Worm (Caenorhabditis elegans): ENCODE measurements around the gene ril-2.
A peak's percentile ranks its signal among the peaks of the same experiment; 100 is the strongest.

ril-2 gene

ce11 chrV:12596795-12597194 lies 2.2 kb downstream of the ril-2 start:
- TF ChIP-seq fkh-6 (tag; optimal IDR thresholded peaks at IDR 0.05), result peak; percentile 53
- no peak for TF ChIP-seq ceh-45 (GFP tag; IDR thresholded peaks at IDR 0.05)
- no peak for TF ChIP-seq fkh-10 (GFP tag; optimal IDR thresholded peaks at IDR 0.05)
- no peak for TF ChIP-seq dmd-4 (tag; optimal IDR thresholded peaks at IDR 0.05; ENCODE audit: borderline replicate concordance)
- peak; percentile 31 for TF ChIP-seq hlh-8 (tag; optimal IDR thresholded peaks at IDR 0.05)
- peak; percentile 24 for TF ChIP-seq madf-2 (tag; optimal IDR thresholded peaks at IDR 0.05)
- TF ChIP-seq ceh-9 (tag; optimal IDR thresholded peaks at IDR 0.05), result no peak
- peak; percentile 78 for TF ChIP-seq ceh-34 (tag; optimal IDR thresholded peaks at IDR 0.05)
- TF ChIP-seq fax-1 (tag; optimal IDR thresholded peaks at IDR 0.05), result peak; percentile 46
- no peak for TF ChIP-seq ceh-24 (tag; optimal IDR thresholded peaks at IDR 0.05)
- TF ChIP-seq unc-86 (tag; optimal IDR thresholded peaks at IDR 0.05), result peak; percentile 37
- TF ChIP-seq eyg-1 (tag; optimal IDR thresholded peaks at IDR 0.05), result peak; percentile 60
- peak; percentile 51 for TF ChIP-seq nhr-232 (tag; optimal IDR thresholded peaks at IDR 0.05)
- TF ChIP-seq pha-2 (tag; optimal IDR thresholded peaks at IDR 0.05), result peak; percentile 72
- peak; percentile 89 for TF ChIP-seq elt-2 (tag; optimal IDR thresholded peaks at IDR 0.05)
- peak; percentile 33 for TF ChIP-seq hlh-15 (tag; optimal IDR thresholded peaks at IDR 0.05)
- no peak for TF ChIP-seq unc-42 (tag; optimal IDR thresholded peaks at IDR 0.05)
- TF ChIP-seq syd-9 (tag; optimal IDR thresholded peaks at IDR 0.05), result peak; percentile 63
- peak; percentile 68 for TF ChIP-seq ceh-14 (tag; optimal IDR thresholded peaks at IDR 0.05)
- TF ChIP-seq dve-1 (tag; optimal IDR thresholded peaks at IDR 0.05), result peak; percentile 52
- TF ChIP-seq odd-2 (tag; optimal IDR thresholded peaks at IDR 0.05), result peak; percentile 37
- TF ChIP-seq ceh-48 (tag; optimal IDR thresholded peaks at IDR 0.05), result peak; percentile 66
- TF ChIP-seq sox-2 (GFP tag; IDR thresholded peaks at IDR 0.05), result no peak
- no peak for TF ChIP-seq ceh-22 (tag; optimal IDR thresholded peaks at IDR 0.05)
- peak; percentile 40 for TF ChIP-seq Y22D7AL.16 (tag; optimal IDR thresholded peaks at IDR 0.05)
- TF ChIP-seq K02D7.2 (tag; optimal IDR thresholded peaks at IDR 0.05), result peak; percentile 40
- no peak for TF ChIP-seq hlh-30 (tag; optimal IDR thresholded peaks at IDR 0.05; ENCODE audit: insufficient read depth)
- peak; percentile 55 for TF ChIP-seq tbx-2 (tag; optimal IDR thresholded peaks at IDR 0.05)
- TF ChIP-seq ama-1 (optimal IDR thresholded peaks at IDR 0.05), result no peak
- peak; percentile 63 for TF ChIP-seq ceh-6 (GFP tag; optimal IDR thresholded peaks at IDR 0.05)
- TF ChIP-seq ceh-18 (tag; optimal IDR thresholded peaks at IDR 0.05), result peak; percentile 56
- peak; percentile 35 for TF ChIP-seq C38D4.7 (GFP tag; optimal IDR thresholded peaks at IDR 0.05)
- peak; percentile 38; the same call in 1 of the 2 replicates for TF ChIP-seq unc-3 (GFP tag; conservative IDR thresholded peaks at IDR 0.05)
- peak; percentile 2 for TF ChIP-seq unc-3 (tag; optimal IDR thresholded peaks at IDR 0.05)
- no peak for TF ChIP-seq K09A11.1 (tag; optimal IDR thresholded peaks at IDR 0.05; ENCODE audit: insufficient read depth)
- TF ChIP-seq zip-5 (tag; optimal IDR thresholded peaks at IDR 0.05), result peak; percentile 48
- peak; percentile 28 for TF ChIP-seq sdc-2 (tag; optimal IDR thresholded peaks at IDR 0.05)
- no peak for TF ChIP-seq pha-4 (tag; optimal IDR thresholded peaks at IDR 0.05)
- TF ChIP-seq ceh-30 (tag; optimal IDR thresholded peaks at IDR 0.05), result no peak
- TF ChIP-seq hlh-6 (tag; optimal IDR thresholded peaks at IDR 0.05), result peak; percentile 82
- TF ChIP-seq pqm-1 (tag; optimal IDR thresholded peaks at IDR 0.05), result no peak
- TF ChIP-seq ets-4 (tag; optimal IDR thresholded peaks at IDR 0.05), result no peak
- TF ChIP-seq tbx-7 (tag; optimal IDR thresholded peaks at IDR 0.05), result peak; percentile 38
- TF ChIP-seq ahr-1 (tag; optimal IDR thresholded peaks at IDR 0.05), result no peak
- no peak for TF ChIP-seq ttx-3 (tag; optimal IDR thresholded peaks at IDR 0.05)
- TF ChIP-seq lim-6 (tag; optimal IDR thresholded peaks at IDR 0.05), result no peak
- TF ChIP-seq F13H6.1 (tag; optimal IDR thresholded peaks at IDR 0.05), result peak; percentile 29
- TF ChIP-seq nhr-11 (tag; optimal IDR thresholded peaks at IDR 0.05), result no peak
- peak; percentile 54 for TF ChIP-seq lin-11 (tag; optimal IDR thresholded peaks at IDR 0.05)
- TF ChIP-seq mec-3 (tag; optimal IDR thresholded peaks at IDR 0.05; ENCODE audit: borderline replicate concordance), result no peak
- no peak for TF ChIP-seq pax-1 (tag; optimal IDR thresholded peaks at IDR 0.05)
- peak; percentile 65 for TF ChIP-seq ztf-16 (tag; optimal IDR thresholded peaks at IDR 0.05)
- peak; percentile 48 for TF ChIP-seq pros-1 (tag; optimal IDR thresholded peaks at IDR 0.05)
- peak; percentile 66 for TF ChIP-seq che-1 (tag; optimal IDR thresholded peaks at IDR 0.05)
